Worm (Caenorhabditis elegans) whole organism, mixed stage, embryonic: ENCODE results near the gene abi-1.

Experiments
- M03D4.4 ChIP-seq: sonication (generic microtip); optimal IDR thresholded peaks from 2 replicates; lab custom pipeline; 2017; ENCODE audit warnings: mild to moderate bottlenecking, missing genetic modification characterization, missing compliant biosample characterization
- ceh-43 ChIP-seq: fragments of 200-800 bp; sonication (Bioruptor generic); optimal IDR thresholded peaks from 2 replicates; lab custom pipeline; 2018; ENCODE audit warnings: mild to moderate bottlenecking, missing genetic modification characterization, moderate library complexity, missing compliant biosample characterization
- elt-1 ChIP-seq: sonication (generic microtip); optimal IDR thresholded peaks from 2 replicates; lab custom pipeline; 2017; ENCODE audit warnings: missing genetic modification characterization, mild to moderate bottlenecking, missing compliant biosample characterization, antibody characterized with exemption, moderate library complexity, borderline replicate concordance; ENCODE audit not compliant: insufficient read depth
- elt-3 ChIP-seq: fragments of 150-350 bp; optimal IDR thresholded peaks from 2 replicates; lab custom pipeline; 2014; ENCODE audit warnings: missing biosample characterization, missing genetic modification characterization
- ham-2 ChIP-seq: fragments of 200-800 bp; sonication (Bioruptor generic); optimal IDR thresholded peaks from 2 replicates; lab custom pipeline; 2018; ENCODE audit warnings: mild to moderate bottlenecking, missing genetic modification characterization, missing compliant biosample characterization
- lin-13 ChIP-seq: fragments of 150-350 bp; optimal IDR thresholded peaks from 2 replicates; lab custom pipeline; 2014; ENCODE audit warnings: missing biosample characterization, missing genetic modification characterization
- nhr-28 ChIP-seq: fragments of 150-350 bp; optimal IDR thresholded peaks from 2 replicates; lab custom pipeline; 2014; ENCODE audit warnings: missing biosample characterization, missing genetic modification characterization
- snpc-4 ChIP-seq: fragments of 150-350 bp; optimal IDR thresholded peaks from 2 replicates; lab custom pipeline; 2014; ENCODE audit warnings: missing biosample characterization, missing genetic modification characterization
- unc-120 ChIP-seq: sonication (generic microtip); optimal IDR thresholded peaks from 2 replicates; lab custom pipeline; 2017; ENCODE audit warnings: missing genetic modification characterization, missing compliant biosample characterization; ENCODE audit not compliant: poor library complexity, severe bottlenecking
- unc-39 ChIP-seq: fragments of 150-350 bp; optimal IDR thresholded peaks from 2 replicates; lab custom pipeline; 2014; ENCODE audit warnings: missing biosample characterization, missing genetic modification characterization
- unc-62 ChIP-seq: fragments of 150-350 bp; optimal IDR thresholded peaks from 2 replicates; lab custom pipeline; 2014; ENCODE audit warnings: missing biosample characterization, missing genetic modification reagents, missing genetic modification characterization
- ztf-11 ChIP-seq: fragments of 150-350 bp; optimal IDR thresholded peaks from 2 replicates; lab custom pipeline; 2014; ENCODE audit warnings: missing biosample characterization, missing genetic modification characterization

DNA sequence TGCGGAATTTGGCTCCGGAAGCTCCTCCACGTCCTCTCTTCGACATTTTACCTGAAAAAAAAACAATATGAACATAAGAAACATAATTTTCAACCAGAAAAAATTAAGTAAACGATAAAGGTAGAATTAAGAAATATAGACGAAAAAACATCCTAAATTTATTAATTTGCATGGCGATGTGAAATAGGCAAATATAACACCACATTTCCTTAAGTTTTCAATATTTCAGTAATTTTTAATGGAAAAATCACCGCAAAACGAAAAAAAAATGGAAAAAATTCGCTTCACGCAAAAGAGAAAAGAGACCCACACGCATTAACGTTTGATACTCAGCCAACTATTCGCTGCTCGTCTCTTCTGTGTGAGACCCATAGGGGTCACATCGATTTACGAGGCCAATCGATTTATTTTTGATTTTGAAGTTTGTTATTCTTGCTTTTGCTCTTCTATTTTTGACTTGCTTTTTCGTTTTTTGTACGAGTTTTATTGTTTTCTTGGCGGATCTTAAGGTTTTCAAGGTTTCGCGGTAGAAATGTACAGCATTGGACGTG lies 13.6 kb upstream of the abi-1 start, which contains the start of gene rpl-23:
- TF ChIP-seq ztf-11 (tag; lab: Kevin White, UChicago) = peak; percentile 37
- TF ChIP-seq ham-2 (GFP tag; lab: Kevin White, UChicago) = no peak
- no peak for TF ChIP-seq snpc-4 (tag; lab: Kevin White, UChicago)
- TF ChIP-seq unc-39 (tag; lab: Kevin White, UChicago) = no peak
- peak; percentile 92 for TF ChIP-seq lin-13
- no peak for TF ChIP-seq ceh-43 (GFP tag; lab: Kevin White, UChicago)
- TF ChIP-seq elt-1 (tag; lab: Kevin White, UChicago) = no peak
- TF ChIP-seq unc-120 (tag; lab: Kevin White, UChicago) = peak; percentile 92
- peak; percentile 66 for TF ChIP-seq unc-62 (GFP tag; lab: Kevin White, UChicago)
- no peak for TF ChIP-seq nhr-28
- no peak for TF ChIP-seq M03D4.4 (tag; lab: Kevin White, UChicago)
- peak; percentile 12 for TF ChIP-seq elt-3 (tag; lab: Kevin White, UChicago)
